Worm (Caenorhabditis elegans) whole organism, late embryonic: Measurements from ENCODE around the gene lips-12.

ENCODE experiments used
- ama-1 ChIP-seq: fragments of 150-350 bp; optimal IDR thresholded peaks from 2 replicates; lab custom pipeline; 2014
- syd-9 ChIP-seq: sonication (generic microtip); optimal IDR thresholded peaks from 2 replicates; lab custom pipeline; 2016; ENCODE audit warnings: mild to moderate bottlenecking, missing genetic modification characterization, moderate library complexity, missing compliant biosample characterization

- TF ChIP-seq ama-1 (lab: Kevin White, UChicago): no peak
- no peak for TF ChIP-seq syd-9 (tag; lab: Kevin White, UChicago)
Observed at ce11 chrII:1084899-1085298, 29.1 kb downstream of the lips-12 start.
